Worm (Caenorhabditis elegans): ENCODE results near the gene syg-2.

ce11 chrX:14664028-14664427 lies 9.3 kb downstream of the syg-2 start, which contains the start of gene C26G2.2:
- no peak for TF ChIP-seq aly-2 (tag; optimal IDR thresholded peaks at IDR 0.05)
- TF ChIP-seq nfya-1 (tag; optimal IDR thresholded peaks at IDR 0.05; ENCODE audit: insufficient read depth), result no peak
- TF ChIP-seq egl-27 (tag; optimal IDR thresholded peaks at IDR 0.05), result no peak
- TF ChIP-seq ceh-82 (tag; optimal IDR thresholded peaks at IDR 0.05), result no peak
- no peak for TF ChIP-seq jun-1 (tag; optimal IDR thresholded peaks at IDR 0.05)
- TF ChIP-seq nhr-237 (tag; optimal IDR thresholded peaks at IDR 0.05), result no peak
